Worm (Caenorhabditis elegans) whole organism, L3 larva: ENCODE results near the gene prkl-1.

Experiments
- R02D3.7 ChIP-seq: fragments of 150-350 bp; optimal IDR thresholded peaks from 2 replicates; lab custom pipeline; 2014; ENCODE audit warnings: missing biosample characterization, missing genetic modification characterization
- ama-1 ChIP-seq: fragments of 150-350 bp; optimal IDR thresholded peaks from 2 replicates; lab custom pipeline; 2018
- ceh-16 ChIP-seq: sonication (generic microtip); optimal IDR thresholded peaks from 2 replicates; lab custom pipeline; 2017; ENCODE audit warnings: missing biosample characterization, missing genetic modification characterization
- ceh-28 ChIP-seq: fragments of 150-350 bp; optimal IDR thresholded peaks from 2 replicates; lab custom pipeline; 2014; ENCODE audit warnings: missing biosample characterization, missing genetic modification reagents, missing genetic modification characterization
- ceh-9 ChIP-seq: sonication (generic microtip); optimal IDR thresholded peaks from 2 replicates; lab custom pipeline; 2018; ENCODE audit warnings: missing biosample characterization, missing genetic modification characterization
- egl-27 ChIP-seq: sonication (generic microtip); optimal IDR thresholded peaks from 4 replicates; lab custom pipeline; 2017; ENCODE audit warnings: missing biosample characterization, missing genetic modification reagents, missing genetic modification characterization
- egl-5 ChIP-seq: fragments of 150-350 bp; optimal IDR thresholded peaks from 2 replicates; lab custom pipeline; 2017; ENCODE audit warnings: missing biosample characterization, missing genetic modification reagents, missing genetic modification characterization, inconsistent platforms
- elt-1 ChIP-seq: fragments of 150-350 bp; optimal IDR thresholded peaks from 2 replicates; lab custom pipeline; 2014; ENCODE audit warnings: missing biosample characterization, missing genetic modification characterization
- elt-2 ChIP-seq: sonication (generic microtip); optimal IDR thresholded peaks from 2 replicates; lab custom pipeline; 2016; ENCODE audit warnings: missing genetic modification reagents, mild to moderate bottlenecking, missing genetic modification characterization, missing compliant biosample characterization
- elt-3 ChIP-seq, 3 experiments: fragments of 150-350 bp in 1 of 3; sonication (generic microtip) in 2 of 3; optimal IDR thresholded peaks; 2 replicates in 2 of 3; 4 replicates in 1 of 3; lab custom pipeline; 2014 to 2017; ENCODE audit warnings: missing biosample characterization in 3 of 3, missing genetic modification characterization in 3 of 3
- eor-1 ChIP-seq, 2 experiments: fragments of 150-350 bp; optimal IDR thresholded peaks; 2 replicates each; lab custom pipeline; 2014 to 2018; ENCODE audit warnings: missing biosample characterization in 2 of 2, missing genetic modification characterization in 2 of 2
- fkh-10 ChIP-seq: sonication (generic microtip); optimal IDR thresholded peaks from 2 replicates; lab custom pipeline; 2017; ENCODE audit warnings: missing biosample characterization, missing genetic modification reagents, missing genetic modification characterization
- fkh-2 ChIP-seq: fragments of 150-350 bp; optimal IDR thresholded peaks from 2 replicates; lab custom pipeline; 2014; ENCODE audit warnings: missing biosample characterization, missing genetic modification reagents, missing genetic modification characterization
- fos-1 ChIP-seq: fragments of 150-350 bp; optimal IDR thresholded peaks from 2 replicates; lab custom pipeline; 2014; ENCODE audit warnings: missing biosample characterization, missing genetic modification characterization
- hmg-11 ChIP-seq: sonication (generic microtip); optimal IDR thresholded peaks from 2 replicates; lab custom pipeline; 2016; ENCODE audit warnings: missing genetic modification characterization, missing compliant biosample characterization
- jun-1 ChIP-seq: fragments of 150-350 bp; optimal IDR thresholded peaks from 2 replicates; lab custom pipeline; 2014; ENCODE audit warnings: missing biosample characterization, missing genetic modification reagents, missing genetic modification characterization
- lin-15B ChIP-seq: fragments of 150-350 bp; optimal IDR thresholded peaks from 2 replicates; lab custom pipeline; 2014; ENCODE audit warnings: missing biosample characterization, missing genetic modification characterization
- lsy-12 ChIP-seq: sonication (generic microtip); optimal IDR thresholded peaks from 2 replicates; lab custom pipeline; 2016; ENCODE audit warnings: mild to moderate bottlenecking, missing genetic modification characterization, missing compliant biosample characterization
- mdl-1 ChIP-seq: fragments of 150-350 bp; optimal IDR thresholded peaks from 2 replicates; lab custom pipeline; 2014; ENCODE audit warnings: missing biosample characterization, missing genetic modification characterization
- mml-1 ChIP-seq: fragments of 150-350 bp; sonication (generic microtip); optimal IDR thresholded peaks from 3 replicates; lab custom pipeline; 2014; ENCODE audit warnings: missing biosample characterization, missing genetic modification characterization
- nfya-1 ChIP-seq: sonication (generic microtip); optimal IDR thresholded peaks from 2 replicates; lab custom pipeline; 2017; ENCODE audit warnings: missing genetic modification characterization, mild to moderate bottlenecking, missing compliant biosample characterization, antibody characterized with exemption, moderate library complexity; ENCODE audit not compliant: insufficient read depth
- nhr-11 ChIP-seq: fragments of 150-350 bp; optimal IDR thresholded peaks from 2 replicates; lab custom pipeline; 2014; ENCODE audit warnings: missing biosample characterization, missing genetic modification characterization
- nhr-12 ChIP-seq: fragments of 150-350 bp; optimal IDR thresholded peaks from 2 replicates; lab custom pipeline; 2014; ENCODE audit warnings: missing biosample characterization, missing genetic modification characterization
- nhr-23 ChIP-seq: fragments of 150-350 bp; optimal IDR thresholded peaks from 2 replicates; lab custom pipeline; 2014; ENCODE audit warnings: missing biosample characterization, missing genetic modification reagents, missing genetic modification characterization
- nhr-25 ChIP-seq: sonication (generic microtip); optimal IDR thresholded peaks from 2 replicates; lab custom pipeline; 2017; ENCODE audit warnings: missing biosample characterization, missing genetic modification characterization
- nhr-43 ChIP-seq: sonication (generic microtip); optimal IDR thresholded peaks from 2 replicates; lab custom pipeline; 2016; ENCODE audit warnings: mild to moderate bottlenecking, missing genetic modification characterization, missing compliant biosample characterization; ENCODE audit not compliant: poor library complexity, severe bottlenecking
- nhr-77 ChIP-seq: fragments of 150-350 bp; optimal IDR thresholded peaks from 2 replicates; lab custom pipeline; 2014; ENCODE audit warnings: missing biosample characterization, missing genetic modification characterization
- pha-4 ChIP-seq: fragments of 150-350 bp; optimal IDR thresholded peaks from 2 replicates; lab custom pipeline; 2014; ENCODE audit warnings: missing biosample characterization, missing genetic modification reagents, missing genetic modification characterization
- pqm-1 ChIP-seq: fragments of 150-350 bp; optimal IDR thresholded peaks from 2 replicates; lab custom pipeline; 2017; ENCODE audit warnings: missing biosample characterization, missing genetic modification characterization, inconsistent platforms
- sea-2 ChIP-seq: fragments of 150-350 bp; sonication (generic microtip); optimal IDR thresholded peaks from 4 replicates; lab custom pipeline; 2014; ENCODE audit warnings: missing biosample characterization, missing genetic modification reagents, missing genetic modification characterization
- skn-1 ChIP-seq: fragments of 150-350 bp; optimal IDR thresholded peaks from 2 replicates; lab custom pipeline; 2014; ENCODE audit warnings: missing biosample characterization, missing genetic modification characterization
- snpc-4 ChIP-seq: fragments of 150-350 bp; optimal IDR thresholded peaks from 2 replicates; lab custom pipeline; 2014; ENCODE audit warnings: missing biosample characterization, missing genetic modification characterization
- tbx-2 ChIP-seq: sonication (generic microtip); optimal IDR thresholded peaks from 2 replicates; lab custom pipeline; 2016; ENCODE audit warnings: mild to moderate bottlenecking, missing genetic modification characterization, missing compliant biosample characterization
- unc-62 ChIP-seq: fragments of 150-350 bp; sonication (generic microtip); optimal IDR thresholded peaks from 4 replicates; lab custom pipeline; 2014; ENCODE audit warnings: missing biosample characterization, missing genetic modification reagents, missing genetic modification characterization
- ztf-11 ChIP-seq: fragments of 150-350 bp; optimal IDR thresholded peaks from 2 replicates; lab custom pipeline; 2014; ENCODE audit warnings: missing biosample characterization, missing genetic modification characterization
- ztf-4 ChIP-seq: fragments of 150-350 bp; optimal IDR thresholded peaks from 2 replicates; lab custom pipeline; 2014; ENCODE audit warnings: missing biosample characterization, missing genetic modification characterization

The prkl-1 gene

ce11 chrIV:7023858-7024257, 37.1 kb upstream of the prkl-1 start, which contains the start of gene adah-1:
Gene adah-1 (plus strand): TSS chrIV:7024211.
- peak; percentile 15 for TF ChIP-seq mml-1 (tag; lab: Kevin White, UChicago)
- TF ChIP-seq hmg-11 (tag; lab: Kevin White, UChicago): no peak

ce11 chrIV:7023004-7023403, 36.3 kb upstream of the prkl-1 start:
- TF ChIP-seq nhr-43 (peak; percentile 39), mml-1 (tag; lab: Kevin White, UChicago) (no peak), elt-2 (peak; percentile 11), nhr-23 (tag; lab: Kevin White, UChicago) (peak; percentile 30), fkh-2 (no peak), egl-5 (tag; lab: Kevin White, UChicago) (peak; percentile 89), sea-2 (GFP tag; lab: Kevin White, UChicago) (no peak), jun-1 (peak; percentile 56), pqm-1 (peak; percentile 2), hmg-11 (tag; lab: Kevin White, UChicago) (peak; percentile 59), nhr-25 (tag; lab: Kevin White, UChicago) (peak; percentile 2), pha-4 (tag; lab: Kevin White, UChicago) (peak; percentile 87), ceh-28 (tag; lab: Kevin White, UChicago) (peak; percentile 29), nfya-1 (tag; lab: Kevin White, UChicago) (peak; percentile 55), snpc-4 (peak; percentile 59), tbx-2 (tag; lab: Kevin White, UChicago) (peak; percentile 15), lin-15B (tag; lab: Kevin White, UChicago) (peak; percentile 16), ceh-16 (tag; lab: Kevin White, UChicago) (no peak), egl-27 (tag; lab: Kevin White, UChicago) (no peak)

- TF ChIP-seq fos-1: no peak
- TF ChIP-seq lsy-12: no peak
- TF ChIP-seq, all 47 proteins: peak for 0
These were observed 35.5 kb upstream of the prkl-1 start for ce11 chrIV:7022227-7022626.

- TF ChIP-seq pqm-1: peak; percentile 48
- TF ChIP-seq nhr-11 (tag; lab: Kevin White, UChicago): no peak
- no peak for TF ChIP-seq unc-62 (GFP tag; lab: Kevin White, UChicago)
- no peak for TF ChIP-seq ceh-16 (tag; lab: Kevin White, UChicago)
- TF ChIP-seq lin-15B (tag; lab: Kevin White, UChicago): no peak
- peak; percentile 23 for TF ChIP-seq nhr-25 (tag; lab: Kevin White, UChicago)
- no peak for TF ChIP-seq fkh-10
- peak; percentile 80 for TF ChIP-seq elt-2
- peak; percentile 63 for TF ChIP-seq pha-4 (tag; lab: Kevin White, UChicago)
- TF ChIP-seq skn-1: no peak
- TF ChIP-seq eor-1 (tag; optimal IDR thresholded peaks at IDR 0.05; lab: Kevin White, UChicago): no peak
These were observed 33.9 kb upstream of the prkl-1 start for ce11 chrIV:7020630-7021029.

ce11 chrIV:7018623-7019022, 31.9 kb upstream of the prkl-1 start:
- TF ChIP-seq fkh-10 (peak; percentile 52), ztf-4 (tag; lab: Kevin White, UChicago) (no peak)

- no peak for TF ChIP-seq sea-2 (GFP tag; lab: Kevin White, UChicago)
- no peak for TF ChIP-seq ztf-11 (tag; lab: Kevin White, UChicago)
- TF ChIP-seq eor-1 (tag; optimal IDR thresholded peaks at IDR 0.05; lab: Kevin White, UChicago): no peak
- no peak for TF ChIP-seq nhr-77 (tag; lab: Kevin White, UChicago)
- no peak for TF ChIP-seq fos-1
- TF ChIP-seq unc-62 (GFP tag; lab: Kevin White, UChicago): no peak
- no peak for TF ChIP-seq nhr-12
- no peak for TF ChIP-seq nhr-11 (tag; lab: Kevin White, UChicago)
- no peak for TF ChIP-seq elt-3 (tag; optimal IDR thresholded peaks at IDR 0.05; lab: Kevin White, UChicago)
- no peak for TF ChIP-seq ceh-9 (tag; lab: Kevin White, UChicago)
- no peak for TF ChIP-seq ztf-4 (tag; lab: Kevin White, UChicago)
- TF ChIP-seq ama-1 (lab: Kevin White, UChicago): no peak
- TF ChIP-seq R02D3.7: no peak
- TF ChIP-seq elt-1 (tag; lab: Kevin White, UChicago): no peak
- TF ChIP-seq mml-1 (tag; lab: Kevin White, UChicago): no peak
- no peak for TF ChIP-seq pqm-1
- no peak for TF ChIP-seq mdl-1 (tag; lab: Kevin White, UChicago)
- TF ChIP-seq nhr-43: no peak
- no peak for TF ChIP-seq skn-1
- TF ChIP-seq, all 47 proteins: peak for 0
These were observed 30.5 kb upstream of the prkl-1 start, which contains the start of gene gldi-4 for ce11 chrIV:7017123-7017674. Gene gldi-4 (plus strand): TSS chrIV:7017624.
